Fruit fly (Drosophila melanogaster): Measurements from ENCODE around the gene CecC.
A peak's percentile ranks its signal among the peaks of the same experiment; 100 is the strongest.

The CecC gene

DNA sequence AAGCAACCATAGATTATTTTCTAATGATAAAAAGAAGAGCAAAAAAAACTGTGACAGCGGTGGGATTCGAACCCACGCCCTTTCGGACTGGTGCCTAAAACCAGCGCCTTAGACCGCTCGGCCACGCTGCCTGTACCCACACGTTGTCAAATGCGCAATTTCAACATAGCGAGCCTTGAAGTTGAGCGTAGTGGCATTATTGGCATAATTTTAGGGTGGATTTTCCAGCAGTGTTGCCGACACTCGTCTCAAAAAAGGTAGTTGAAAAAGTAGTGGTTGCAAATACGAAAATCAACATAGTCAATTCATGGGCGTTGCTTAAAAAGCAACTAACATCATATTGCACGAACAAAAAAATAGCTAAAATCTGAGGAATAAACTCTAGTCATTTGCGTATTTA is 32.3 kb downstream of the CecC start:
- TF ChIP-seq zfh2 (GFP tag; optimal IDR thresholded peaks at IDR 0.05) (no peak), tap (tag; optimal IDR thresholded peaks at IDR 0.05) (no peak), slbo (GFP tag; IDR thresholded peaks at IDR 0.05) (no peak), dmrt99B (tag; optimal IDR thresholded peaks at IDR 0.05) (no peak), CG43689 (GFP tag; IDR thresholded peaks at IDR 0.05) (no peak), vnd (GFP tag; IDR thresholded peaks at IDR 0.05; ENCODE audit: partially characterized antibody) (peak; percentile 71), unc-4 (GFP tag; IDR thresholded peaks at IDR 0.05; ENCODE audit: partially characterized antibody) (peak; percentile 53; the same call in 1 of the 2 replicates), CG11504 (tag; optimal IDR thresholded peaks at IDR 0.05) (peak; percentile 22), jumu (GFP tag; optimal IDR thresholded peaks at IDR 0.05) (no peak), chinmo (GFP tag; IDR thresholded peaks at IDR 0.05; ENCODE audit: partially characterized antibody) (peak; percentile 43; the same call in 1 of the 4 replicates), CG6791 (GFP tag; IDR thresholded peaks at IDR 0.05; ENCODE audit: partially characterized antibody) (peak; percentile 90), ato (GFP tag; IDR thresholded peaks at IDR 0.05; ENCODE audit: partially characterized antibody) (peak; percentile 82), Hmr (GFP tag; optimal IDR thresholded peaks at IDR 0.05) (no peak), CG42726 (GFP tag; IDR thresholded peaks at IDR 0.05; ENCODE audit: partially characterized antibody) (peak; percentile 89), zf30C (GFP tag; optimal IDR thresholded peaks at IDR 0.05) (no peak), Mrtf (GFP tag; IDR thresholded peaks at IDR 0.05) (no peak), trem (tag; optimal IDR thresholded peaks at IDR 0.05) (no peak), Scr (GFP tag; IDR thresholded peaks at IDR 0.05; ENCODE audit: partially characterized antibody) (peak; percentile 67), Dll (GFP tag; IDR thresholded peaks at IDR 0.05; ENCODE audit: partially characterized antibody) (peak; percentile 58; the same call in 2 of the 4 replicates), GATAe (GFP tag; conservative IDR thresholded peaks at IDR 0.05) (no peak), tna (GFP tag; IDR thresholded peaks at IDR 0.05; ENCODE audit: partially characterized antibody) (peak; percentile 91), CG4360 (GFP tag; IDR thresholded peaks at IDR 0.05) (0 out of 2 replicates have a peak, but pooled peaks have one; percentile 20), hb (GFP tag; IDR thresholded peaks at IDR 0.05; ENCODE audit: partially characterized antibody) (peak; percentile 57; the same call in 2 of the 3 replicates), Gug (GFP tag; IDR thresholded peaks at IDR 0.05) (0 out of 4 replicates have a peak, but pooled peaks have one; percentile 10), CG14014 (GFP tag; IDR thresholded peaks at IDR 0.05) (no peak), Bdp1 (GFP tag; optimal IDR thresholded peaks at IDR 0.05) (peak; percentile 99), zen2 (GFP tag; IDR thresholded peaks at IDR 0.05; ENCODE audit: partially characterized antibody) (peak; percentile 62; the same call in 2 of the 3 replicates), CG3407 (GFP tag; optimal IDR thresholded peaks at IDR 0.05) (no peak), CG16813 (GFP tag; IDR thresholded peaks at IDR 0.05; ENCODE audit: partially characterized antibody) (peak; percentile 74), knrl (GFP tag; IDR thresholded peaks at IDR 0.05; ENCODE audit: partially characterized antibody) (peak; percentile 61), sna (GFP tag; IDR thresholded peaks at IDR 0.05; ENCODE audit: partially characterized antibody) (peak; percentile 58), HmgD (GFP tag; optimal IDR thresholded peaks at IDR 0.05) (no peak), nerfin-2 (GFP tag; IDR thresholded peaks at IDR 0.05; ENCODE audit: partially characterized antibody) (peak; percentile 65), CG18619 (GFP tag; optimal IDR thresholded peaks at IDR 0.05) (no peak), CG17612 (GFP tag; IDR thresholded peaks at IDR 0.05) (no peak), Antp (GFP tag; optimal IDR thresholded peaks at IDR 0.05) (no peak), ci (GFP tag; IDR thresholded peaks at IDR 0.05) (peak; percentile 48; the same call in 2 of the 3 replicates), Blimp-1 (GFP tag; optimal IDR thresholded peaks at IDR 0.05) (no peak), HLH4C (GFP tag; IDR thresholded peaks at IDR 0.05; ENCODE audit: partially characterized antibody) (peak; percentile 81), mld (GFP tag; IDR thresholded peaks at IDR 0.05; ENCODE audit: partially characterized antibody) (peak; percentile 92), CG14860 (GFP tag; IDR thresholded peaks at IDR 0.05; ENCODE audit: partially characterized antibody) (peak; percentile 88), Opbp (GFP tag; IDR thresholded peaks at IDR 0.05; ENCODE audit: partially characterized antibody) (peak; percentile 86), Bgb (GFP tag; IDR thresholded peaks at IDR 0.05; ENCODE audit: partially characterized antibody) (peak; percentile 88), hbn (GFP tag; IDR thresholded peaks at IDR 0.05; ENCODE audit: partially characterized antibody) (peak; percentile 32), sug (tag; optimal IDR thresholded peaks at IDR 0.05) (no peak), CG4424 (GFP tag; optimal IDR thresholded peaks at IDR 0.05) (peak; percentile 100), bbx (GFP tag; IDR thresholded peaks at IDR 0.05; ENCODE audit: partially characterized antibody) (peak; percentile 86)

All from whole organism, embryonic.